Fruit fly (Drosophila melanogaster) whole organism, pupa: ENCODE results near the gene pav.

Experiments
- CG8159 ChIP-seq: fragments of 200-800 bp; sonication (Bioruptor generic); optimal IDR thresholded peaks from 3 replicates; lab custom pipeline; 2018; ENCODE audit warnings: missing biosample characterization, mild to moderate bottlenecking, missing genetic modification characterization, moderate library complexity
- CG8301 ChIP-seq: fragments of 200-800 bp; sonication (Bioruptor generic); optimal IDR thresholded peaks from 2 replicates; lab custom pipeline; 2018; ENCODE audit warnings: missing biosample characterization, mild to moderate bottlenecking, missing genetic modification characterization
- EcR ChIP-seq: fragments of 200-800 bp; sonication (Bioruptor generic); optimal IDR thresholded peaks from 3 replicates; lab custom pipeline; 2019; ENCODE audit warnings: missing biosample characterization, missing genetic modification characterization, mild to moderate bottlenecking, moderate library complexity, missing genetic modification reagents
- Snoo ChIP-seq: fragments of 200-800 bp; sonication (Bioruptor generic); optimal IDR thresholded peaks from 3 replicates; lab custom pipeline; 2017; ENCODE audit warnings: missing biosample characterization, mild to moderate bottlenecking, missing genetic modification characterization, inconsistent platforms

dm6 chr3L:4282627-4283026 is 40.1 kb downstream of the pav start, which contains the start of gene CG11583:
- TF ChIP-seq CG8301 (tag; lab: Kevin White, UChicago) = no peak
- no peak for TF ChIP-seq CG8159 (tag; lab: Kevin White, UChicago)
- TF ChIP-seq Snoo (tag; lab: Kevin White, UChicago) = no peak
- TF ChIP-seq EcR (GFP tag; lab: Kevin White, UChicago) = no peak
